Worm (Caenorhabditis elegans) whole organism, mixed stage, embryonic: ENCODE results near the gene che-7.

Experiments
- M03D4.4 ChIP-seq: sonication (generic microtip); optimal IDR thresholded peaks from 2 replicates; lab custom pipeline; 2017; ENCODE audit warnings: mild to moderate bottlenecking, missing genetic modification characterization, missing compliant biosample characterization
- bed-3 ChIP-seq: fragments of 200-800 bp; sonication (Bioruptor generic); optimal IDR thresholded peaks from 3 replicates; lab custom pipeline; 2018; ENCODE audit warnings: mild to moderate bottlenecking, missing genetic modification characterization, moderate library complexity, missing compliant biosample characterization
- blmp-1 ChIP-seq: fragments of 150-350 bp; optimal IDR thresholded peaks from 2 replicates; lab custom pipeline; 2014; ENCODE audit warnings: missing biosample characterization, missing genetic modification characterization
- ceh-43 ChIP-seq: fragments of 200-800 bp; sonication (Bioruptor generic); optimal IDR thresholded peaks from 2 replicates; lab custom pipeline; 2018; ENCODE audit warnings: mild to moderate bottlenecking, missing genetic modification characterization, moderate library complexity, missing compliant biosample characterization
- ceh-83 ChIP-seq: fragments of 200-800 bp; sonication (Bioruptor generic); optimal IDR thresholded peaks from 2 replicates; lab custom pipeline; 2018; ENCODE audit warnings: mild to moderate bottlenecking, missing genetic modification characterization, missing compliant biosample characterization
- ces-1 ChIP-seq: fragments of 150-350 bp; optimal IDR thresholded peaks from 2 replicates; lab custom pipeline; 2014; ENCODE audit warnings: missing biosample characterization, missing genetic modification reagents, missing genetic modification characterization
- cnd-1 ChIP-seq: fragments of 200-800 bp; sonication (Bioruptor generic); optimal IDR thresholded peaks from 2 replicates; lab custom pipeline; 2018; ENCODE audit warnings: mild to moderate bottlenecking, missing genetic modification characterization, missing compliant biosample characterization
- drap-1 ChIP-seq: fragments of 200-800 bp; sonication (Bioruptor generic); optimal IDR thresholded peaks from 3 replicates; lab custom pipeline; 2018; ENCODE audit warnings: mild to moderate bottlenecking, missing genetic modification characterization, missing compliant biosample characterization
- elt-1 ChIP-seq: sonication (generic microtip); optimal IDR thresholded peaks from 2 replicates; lab custom pipeline; 2017; ENCODE audit warnings: missing genetic modification characterization, mild to moderate bottlenecking, missing compliant biosample characterization, antibody characterized with exemption, moderate library complexity, borderline replicate concordance; ENCODE audit not compliant: insufficient read depth
- elt-3 ChIP-seq: fragments of 150-350 bp; optimal IDR thresholded peaks from 2 replicates; lab custom pipeline; 2014; ENCODE audit warnings: missing biosample characterization, missing genetic modification characterization
- flh-1 ChIP-seq: fragments of 200-800 bp; sonication (Bioruptor generic); optimal IDR thresholded peaks from 2 replicates; lab custom pipeline; 2018; ENCODE audit warnings: mild to moderate bottlenecking, missing genetic modification characterization, moderate library complexity, missing compliant biosample characterization
- ham-2 ChIP-seq: fragments of 200-800 bp; sonication (Bioruptor generic); optimal IDR thresholded peaks from 2 replicates; lab custom pipeline; 2018; ENCODE audit warnings: mild to moderate bottlenecking, missing genetic modification characterization, missing compliant biosample characterization
- hlh-1 ChIP-seq: fragments of 150-350 bp; optimal IDR thresholded peaks from 2 replicates; lab custom pipeline; 2014; ENCODE audit warnings: missing biosample characterization, missing genetic modification reagents, missing genetic modification characterization
- lin-13 ChIP-seq: fragments of 150-350 bp; optimal IDR thresholded peaks from 2 replicates; lab custom pipeline; 2014; ENCODE audit warnings: missing biosample characterization, missing genetic modification characterization
- lin-32 ChIP-seq: fragments of 200-800 bp; sonication (Bioruptor generic); optimal IDR thresholded peaks from 2 replicates; lab custom pipeline; 2018; ENCODE audit warnings: mild to moderate bottlenecking, missing genetic modification characterization, missing compliant biosample characterization
- lsy-2 ChIP-seq: fragments of 150-350 bp; optimal IDR thresholded peaks from 2 replicates; lab custom pipeline; 2014; ENCODE audit warnings: missing biosample characterization, missing genetic modification characterization
- mab-5 ChIP-seq: fragments of 150-350 bp; optimal IDR thresholded peaks from 2 replicates; lab custom pipeline; 2014; ENCODE audit warnings: missing biosample characterization, missing genetic modification characterization
- mls-2 ChIP-seq: sonication (generic microtip); optimal IDR thresholded peaks from 2 replicates; lab custom pipeline; 2016; ENCODE audit warnings: mild to moderate bottlenecking, missing genetic modification characterization, moderate library complexity, missing compliant biosample characterization
- nhr-2 ChIP-seq: fragments of 150-350 bp; optimal IDR thresholded peaks from 2 replicates; lab custom pipeline; 2014; ENCODE audit warnings: missing biosample characterization, missing genetic modification characterization
- nhr-237 ChIP-seq: fragments of 150-350 bp; optimal IDR thresholded peaks from 2 replicates; lab custom pipeline; 2014; ENCODE audit warnings: missing biosample characterization, missing genetic modification characterization
- nhr-28 ChIP-seq: fragments of 150-350 bp; optimal IDR thresholded peaks from 2 replicates; lab custom pipeline; 2014; ENCODE audit warnings: missing biosample characterization, missing genetic modification characterization
- nhr-76 ChIP-seq: sonication (generic microtip); optimal IDR thresholded peaks from 2 replicates; lab custom pipeline; 2017; ENCODE audit warnings: missing biosample characterization, missing genetic modification characterization
- sem-2 ChIP-seq: fragments of 200-800 bp; sonication (Bioruptor generic); optimal IDR thresholded peaks from 2 replicates; lab custom pipeline; 2018; ENCODE audit warnings: mild to moderate bottlenecking, missing genetic modification characterization, missing compliant biosample characterization
- sptf-1 ChIP-seq: sonication (generic microtip); optimal IDR thresholded peaks from 2 replicates; lab custom pipeline; 2017; ENCODE audit warnings: mild to moderate bottlenecking, missing genetic modification characterization, moderate library complexity, missing compliant biosample characterization
- tbx-8 ChIP-seq: fragments of 200-800 bp; sonication (Bioruptor generic); optimal IDR thresholded peaks from 2 replicates; lab custom pipeline; 2018; ENCODE audit warnings: mild to moderate bottlenecking, missing genetic modification characterization, moderate library complexity, missing compliant biosample characterization
- unc-120 ChIP-seq: sonication (generic microtip); optimal IDR thresholded peaks from 2 replicates; lab custom pipeline; 2017; ENCODE audit warnings: missing genetic modification characterization, missing compliant biosample characterization; ENCODE audit not compliant: poor library complexity, severe bottlenecking
- unc-39 ChIP-seq: fragments of 150-350 bp; optimal IDR thresholded peaks from 2 replicates; lab custom pipeline; 2014; ENCODE audit warnings: missing biosample characterization, missing genetic modification characterization
- unc-62 ChIP-seq: fragments of 150-350 bp; optimal IDR thresholded peaks from 2 replicates; lab custom pipeline; 2014; ENCODE audit warnings: missing biosample characterization, missing genetic modification reagents, missing genetic modification characterization
- zip-8 ChIP-seq: fragments of 150-350 bp; optimal IDR thresholded peaks from 2 replicates; lab custom pipeline; 2014; ENCODE audit warnings: missing biosample characterization, missing genetic modification characterization
- ztf-11 ChIP-seq: fragments of 150-350 bp; optimal IDR thresholded peaks from 2 replicates; lab custom pipeline; 2014; ENCODE audit warnings: missing biosample characterization, missing genetic modification characterization

Gene che-7

DNA sequence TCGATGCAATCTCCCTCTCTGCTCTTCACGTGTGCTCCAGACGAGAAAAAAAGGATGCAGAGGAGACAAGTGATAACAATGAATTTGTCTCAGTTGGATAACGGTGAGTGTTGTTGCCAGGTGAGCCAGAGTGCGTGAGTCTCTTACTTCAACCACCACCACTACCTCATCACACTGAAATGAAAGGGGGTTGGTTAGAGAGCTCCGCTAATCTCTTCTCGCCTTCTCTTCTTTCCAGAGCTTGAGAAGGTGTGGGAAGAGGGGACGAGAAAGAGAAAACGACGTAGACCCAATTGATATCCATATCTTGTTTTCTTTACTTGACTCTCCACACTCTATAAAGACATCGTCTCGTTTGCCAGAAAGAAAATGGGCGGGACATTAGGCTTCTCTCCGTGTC, 2.4 kb upstream of the che-7 start:
- TF ChIP-seq unc-120 (tag; lab: Kevin White, UChicago) (no peak), cnd-1 (no peak), mab-5 (tag; lab: Kevin White, UChicago) (no peak), nhr-28 (tag; lab: Kevin White, UChicago) (no peak), elt-1 (tag; lab: Kevin White, UChicago) (no peak), lsy-2 (tag; lab: Kevin White, UChicago) (no peak)
- TF ChIP-seq, all 35 proteins: peak for 0

DNA sequence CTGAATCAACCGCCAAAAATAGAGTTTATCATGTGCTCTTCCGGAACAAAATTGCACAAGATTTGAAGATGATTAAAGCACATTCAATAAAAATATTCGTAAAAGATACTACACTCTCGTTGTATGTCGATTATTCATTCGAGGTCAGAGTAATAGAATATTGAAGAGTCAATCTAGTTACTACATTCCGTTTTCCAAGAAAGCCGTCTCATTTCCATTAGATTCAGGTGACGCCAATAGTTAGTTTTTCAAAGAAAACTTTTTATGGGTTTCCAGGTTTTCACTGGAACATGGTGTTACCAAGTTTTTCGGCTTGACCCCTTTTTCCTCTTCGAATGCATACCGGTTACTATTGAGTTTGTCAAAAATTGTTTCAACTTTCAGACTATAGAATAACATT, 1.5 kb upstream of the che-7 start:
- TF ChIP-seq nhr-28 (tag; lab: Kevin White, UChicago) (no peak), sem-2 (GFP tag; lab: Kevin White, UChicago) (no peak), hlh-1 (tag; lab: Kevin White, UChicago) (no peak), lin-32 (GFP tag; lab: Kevin White, UChicago) (no peak), nhr-2 (no peak), unc-62 (GFP tag; lab: Kevin White, UChicago) (no peak), flh-1 (GFP tag; lab: Kevin White, UChicago) (no peak), ceh-43 (no peak), lin-13 (tag; lab: Kevin White, UChicago) (no peak), nhr-76 (tag; lab: Kevin White, UChicago) (no peak), M03D4.4 (tag; lab: Kevin White, UChicago) (no peak), bed-3 (no peak), elt-3 (tag; lab: Kevin White, UChicago) (no peak), elt-1 (tag; lab: Kevin White, UChicago) (no peak), ham-2 (GFP tag; lab: Kevin White, UChicago) (no peak), unc-120 (tag; lab: Kevin White, UChicago) (no peak), ceh-83 (GFP tag; lab: Kevin White, UChicago) (no peak), ztf-11 (no peak), unc-39 (tag; lab: Kevin White, UChicago) (no peak), zip-8 (tag; lab: Kevin White, UChicago) (no peak)

ce11 chrV:7964429-7964828, 4.6 kb downstream of the che-7 start:
- no peak for TF ChIP-seq sptf-1 (tag; lab: Kevin White, UChicago)
- no peak for TF ChIP-seq ces-1 (GFP tag; lab: Kevin White, UChicago)
- TF ChIP-seq nhr-237 (tag; lab: Kevin White, UChicago), result no peak
- no peak for TF ChIP-seq tbx-8 (GFP tag; lab: Kevin White, UChicago)
- no peak for TF ChIP-seq nhr-28 (tag; lab: Kevin White, UChicago)
- TF ChIP-seq elt-1 (tag; lab: Kevin White, UChicago), result no peak
- TF ChIP-seq lsy-2 (tag; lab: Kevin White, UChicago), result no peak
- no peak for TF ChIP-seq unc-39 (tag; lab: Kevin White, UChicago)
- no peak for TF ChIP-seq nhr-2
- no peak for TF ChIP-seq cnd-1
- TF ChIP-seq, all 35 proteins: peak for 0

ce11 chrV:7958740-7959320, 10.2 kb downstream of the che-7 start, which contains the start of the genes clec-217 and F26D11.2:
Gene clec-217 (minus strand): TSS chrV:7958840.
Gene F26D11.2 (plus strand): TSS chrV:7959270.
- no peak for TF ChIP-seq elt-3 (tag; lab: Kevin White, UChicago)
- no peak for TF ChIP-seq cnd-1
- TF ChIP-seq blmp-1 (tag; lab: Kevin White, UChicago), result no peak
- no peak for TF ChIP-seq hlh-1 (tag; lab: Kevin White, UChicago)
- TF ChIP-seq ztf-11, result no peak
- TF ChIP-seq nhr-2, result no peak
- TF ChIP-seq mls-2 (tag; lab: Kevin White, UChicago), result no peak
- no peak for TF ChIP-seq unc-39 (tag; lab: Kevin White, UChicago)
- no peak for TF ChIP-seq drap-1 (GFP tag; lab: Kevin White, UChicago)

DNA sequence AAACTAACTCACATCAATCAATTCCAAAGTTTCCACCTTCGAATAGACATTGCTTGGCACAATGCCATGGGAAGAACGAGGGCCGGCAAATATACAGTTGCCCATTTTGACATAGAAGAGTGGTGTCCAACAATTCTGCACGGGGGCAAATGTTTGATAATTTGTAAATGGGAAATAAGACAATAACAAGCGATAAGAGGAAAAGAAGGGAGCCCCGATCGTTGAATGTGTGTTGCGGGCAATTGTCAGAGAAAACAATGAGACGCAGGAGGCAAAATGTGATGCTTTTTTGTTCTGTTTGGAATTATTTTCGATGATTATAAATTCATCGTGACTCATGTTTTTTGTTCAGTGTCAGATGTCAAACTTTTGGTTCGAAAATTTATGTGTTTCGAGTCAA, 12.8 kb downstream of the che-7 start, which contains the start of gene pals-34:
pals-34 (minus strand) TSS at position 280 of the 400 bp plus-strand sequence.
- no peak for TF ChIP-seq mab-5 (tag; lab: Kevin White, UChicago)
- TF ChIP-seq bed-3, result no peak
